Worm (Caenorhabditis elegans) whole organism, late embryonic: ENCODE data around the gene kat-1.
A peak's percentile ranks its signal among the peaks of the same experiment; 100 is the strongest.

ENCODE experiments used
- C08G9.2 ChIP-seq: sonication (generic microtip); optimal IDR thresholded peaks from 2 replicates; lab custom pipeline; 2016; ENCODE audit warnings: mild to moderate bottlenecking, missing genetic modification characterization, moderate library complexity, missing compliant biosample characterization
- C38D4.7 ChIP-seq: fragments of 200-800 bp; sonication (Bioruptor generic); optimal IDR thresholded peaks from 2 replicates; lab custom pipeline; 2018; ENCODE audit warnings: mild to moderate bottlenecking, missing genetic modification characterization, moderate library complexity, missing compliant biosample characterization
- F13H6.1 ChIP-seq: sonication (generic microtip); optimal IDR thresholded peaks from 2 replicates; lab custom pipeline; 2016; ENCODE audit warnings: missing genetic modification characterization, missing compliant biosample characterization
- K02D7.2 ChIP-seq: sonication (generic microtip); optimal IDR thresholded peaks from 2 replicates; lab custom pipeline; 2017; ENCODE audit warnings: mild to moderate bottlenecking, missing genetic modification characterization, missing compliant biosample characterization
- Y22D7AL.16 ChIP-seq: sonication (generic microtip); optimal IDR thresholded peaks from 2 replicates; lab custom pipeline; 2016; ENCODE audit warnings: missing genetic modification characterization, missing compliant biosample characterization
- ahr-1 ChIP-seq: sonication (generic microtip); optimal IDR thresholded peaks from 2 replicates; lab custom pipeline; 2016; ENCODE audit warnings: missing genetic modification characterization, missing compliant biosample characterization
- ama-1 ChIP-seq: fragments of 150-350 bp; optimal IDR thresholded peaks from 2 replicates; lab custom pipeline; 2014
- ceh-14 ChIP-seq: sonication (generic microtip); optimal IDR thresholded peaks from 2 replicates; lab custom pipeline; 2016; ENCODE audit warnings: missing genotype, missing genetic modification characterization, missing compliant biosample characterization
- ceh-18 ChIP-seq: sonication (generic microtip); optimal IDR thresholded peaks from 2 replicates; lab custom pipeline; 2016; ENCODE audit warnings: missing genetic modification characterization, missing compliant biosample characterization
- ceh-19 ChIP-seq: fragments of 200-800 bp; sonication (Bioruptor generic); optimal IDR thresholded peaks from 2 replicates; lab custom pipeline; 2018; ENCODE audit warnings: mild to moderate bottlenecking, missing genetic modification characterization, missing compliant biosample characterization
- ceh-2 ChIP-seq: sonication (generic microtip); optimal IDR thresholded peaks from 2 replicates; lab custom pipeline; 2016; ENCODE audit warnings: missing genotype, missing genetic modification characterization, missing compliant biosample characterization
- ceh-22 ChIP-seq: sonication (generic microtip); optimal IDR thresholded peaks from 2 replicates; lab custom pipeline; 2017; ENCODE audit warnings: missing biosample characterization, missing genetic modification characterization
- ceh-31 ChIP-seq: sonication (generic microtip); optimal IDR thresholded peaks from 2 replicates; lab custom pipeline; 2016; ENCODE audit warnings: missing genetic modification characterization, missing compliant biosample characterization
- ceh-34 ChIP-seq: sonication (generic microtip); optimal IDR thresholded peaks from 2 replicates; lab custom pipeline; 2016; ENCODE audit warnings: mild to moderate bottlenecking, missing genetic modification characterization, missing compliant biosample characterization
- ceh-45 ChIP-seq: fragments of 200-800 bp; sonication (Bioruptor generic); IDR thresholded peaks from 2 replicates; pipeline ENCODE4 v1.3.6; 2022; ENCODE audit warnings: missing genetic modification reagents, missing genetic modification characterization, missing compliant biosample characterization
- ceh-48 ChIP-seq: sonication (generic microtip); optimal IDR thresholded peaks from 2 replicates; lab custom pipeline; 2016; ENCODE audit warnings: missing genetic modification characterization, inconsistent platforms, missing compliant biosample characterization
- ceh-9 ChIP-seq: sonication (generic microtip); optimal IDR thresholded peaks from 2 replicates; lab custom pipeline; 2016; ENCODE audit warnings: mild to moderate bottlenecking, missing genetic modification characterization, inconsistent platforms, missing compliant biosample characterization
- che-1 ChIP-seq: sonication (generic microtip); optimal IDR thresholded peaks from 2 replicates; lab custom pipeline; 2016; ENCODE audit warnings: mild to moderate bottlenecking, missing genetic modification characterization, missing compliant biosample characterization
- dve-1 ChIP-seq: sonication (generic microtip); optimal IDR thresholded peaks from 2 replicates; lab custom pipeline; 2017; ENCODE audit warnings: antibody characterized with exemption, mild to moderate bottlenecking, missing genetic modification characterization, missing compliant biosample characterization
- elt-4 ChIP-seq: sonication (generic microtip); optimal IDR thresholded peaks from 2 replicates; lab custom pipeline; 2016; ENCODE audit warnings: missing genetic modification characterization, missing compliant biosample characterization
- eyg-1 ChIP-seq: sonication (generic microtip); optimal IDR thresholded peaks from 2 replicates; lab custom pipeline; 2016; ENCODE audit warnings: missing genotype, missing genetic modification characterization, missing compliant biosample characterization
- fax-1 ChIP-seq: sonication (generic microtip); optimal IDR thresholded peaks from 2 replicates; lab custom pipeline; 2016; ENCODE audit warnings: missing genotype, missing genetic modification characterization, missing compliant biosample characterization
- fkh-6 ChIP-seq: sonication (generic microtip); optimal IDR thresholded peaks from 2 replicates; lab custom pipeline; 2016; ENCODE audit warnings: missing genetic modification characterization, missing compliant biosample characterization
- gmeb-2 ChIP-seq: sonication (generic microtip); optimal IDR thresholded peaks from 2 replicates; lab custom pipeline; 2016; ENCODE audit warnings: missing genetic modification characterization, inconsistent platforms, missing compliant biosample characterization
- hlh-13 ChIP-seq: fragments of 200-800 bp; sonication (Bioruptor generic); optimal IDR thresholded peaks from 2 replicates; lab custom pipeline; 2018; ENCODE audit warnings: mild to moderate bottlenecking, missing genetic modification characterization, missing compliant biosample characterization
- hlh-15 ChIP-seq: sonication (generic microtip); optimal IDR thresholded peaks from 2 replicates; lab custom pipeline; 2016; ENCODE audit warnings: missing genetic modification characterization, missing compliant biosample characterization
- hlh-6 ChIP-seq: sonication (generic microtip); optimal IDR thresholded peaks from 2 replicates; lab custom pipeline; 2016; ENCODE audit warnings: missing genotype, missing genetic modification characterization, missing compliant biosample characterization
- hlh-8 ChIP-seq: sonication (generic microtip); optimal IDR thresholded peaks from 2 replicates; lab custom pipeline; 2016; ENCODE audit warnings: missing genotype, missing genetic modification characterization, missing compliant biosample characterization
- lim-6 ChIP-seq: sonication (generic microtip); optimal IDR thresholded peaks from 2 replicates; lab custom pipeline; 2016; ENCODE audit warnings: missing genetic modification characterization, missing compliant biosample characterization
- madf-2 ChIP-seq: sonication (generic microtip); optimal IDR thresholded peaks from 2 replicates; lab custom pipeline; 2017; ENCODE audit warnings: missing genetic modification characterization, missing compliant biosample characterization
- mec-3 ChIP-seq: sonication (generic microtip); optimal IDR thresholded peaks from 2 replicates; lab custom pipeline; 2016; ENCODE audit warnings: borderline replicate concordance, missing genetic modification characterization, missing compliant biosample characterization
- nfya-1 ChIP-seq: sonication (generic microtip); optimal IDR thresholded peaks from 2 replicates; lab custom pipeline; 2017; ENCODE audit warnings: missing genetic modification characterization, mild to moderate bottlenecking, missing compliant biosample characterization, antibody characterized with exemption, moderate library complexity
- nhr-232 ChIP-seq: sonication (generic microtip); optimal IDR thresholded peaks from 2 replicates; lab custom pipeline; 2016; ENCODE audit warnings: missing genetic modification characterization, missing compliant biosample characterization
- odd-2 ChIP-seq: sonication (generic microtip); optimal IDR thresholded peaks from 2 replicates; lab custom pipeline; 2017; ENCODE audit warnings: antibody characterized with exemption, mild to moderate bottlenecking, missing genetic modification characterization, missing compliant biosample characterization
- pag-3 ChIP-seq: sonication (generic microtip); optimal IDR thresholded peaks from 2 replicates; lab custom pipeline; 2016; ENCODE audit warnings: missing compliant biosample characterization, missing genetic modification characterization, borderline replicate concordance
- pat-9 ChIP-seq: fragments of 200-800 bp; sonication (Bioruptor generic); optimal IDR thresholded peaks from 2 replicates; lab custom pipeline; 2018; ENCODE audit warnings: mild to moderate bottlenecking, missing genetic modification characterization, moderate library complexity, missing compliant biosample characterization
- pqm-1 ChIP-seq: sonication (generic microtip); optimal IDR thresholded peaks from 2 replicates; lab custom pipeline; 2016; ENCODE audit warnings: missing genetic modification characterization, missing compliant biosample characterization
- rnt-1 ChIP-seq: sonication (generic microtip); optimal IDR thresholded peaks from 2 replicates; lab custom pipeline; 2016; ENCODE audit warnings: missing genetic modification characterization, missing compliant biosample characterization
- sdc-2 ChIP-seq: sonication (generic microtip); optimal IDR thresholded peaks from 2 replicates; lab custom pipeline; 2016; ENCODE audit warnings: missing genotype, missing genetic modification characterization, missing compliant biosample characterization
- sox-2 ChIP-seq: fragments of 200-800 bp; sonication (Bioruptor generic); IDR thresholded peaks from 2 replicates; pipeline ENCODE4 v1.3.6; 2022; ENCODE audit warnings: missing genetic modification reagents, missing genetic modification characterization, missing compliant biosample characterization
- sox-4 ChIP-seq: sonication (generic microtip); optimal IDR thresholded peaks from 2 replicates; lab custom pipeline; 2017; ENCODE audit warnings: mild to moderate bottlenecking, missing genetic modification characterization, inconsistent platforms, missing compliant biosample characterization
- syd-9 ChIP-seq: sonication (generic microtip); optimal IDR thresholded peaks from 2 replicates; lab custom pipeline; 2016; ENCODE audit warnings: mild to moderate bottlenecking, missing genetic modification characterization, moderate library complexity, missing compliant biosample characterization
- tbx-7 ChIP-seq: sonication (generic microtip); optimal IDR thresholded peaks from 2 replicates; lab custom pipeline; 2016; ENCODE audit warnings: missing genotype, missing genetic modification characterization, missing compliant biosample characterization
- unc-3 ChIP-seq, 2 experiments: fragments of 200-800 bp in 1 of 2; sonication (Bioruptor generic) in 1 of 2; sonication (generic microtip) in 1 of 2; conservative IDR thresholded peaks in 1 of 2; optimal IDR thresholded peaks in 1 of 2; 2 replicates each; pipeline versions ENCODE4 v1.3.6 to Lab custom; 2016 to 2022; ENCODE audit warnings: missing compliant biosample characterization in 2 of 2, missing genetic modification characterization in 2 of 2, missing genetic modification reagents in 1 of 2
- unc-55 ChIP-seq: sonication (generic microtip); optimal IDR thresholded peaks from 2 replicates; lab custom pipeline; 2017; ENCODE audit warnings: missing biosample characterization, missing genetic modification reagents, missing genetic modification characterization
- unc-86 ChIP-seq: sonication (generic microtip); optimal IDR thresholded peaks from 2 replicates; lab custom pipeline; 2016; ENCODE audit warnings: missing genetic modification characterization, missing compliant biosample characterization
- ztf-16 ChIP-seq: sonication (generic microtip); optimal IDR thresholded peaks from 2 replicates; lab custom pipeline; 2017; ENCODE audit warnings: missing genetic modification characterization, missing compliant biosample characterization

kat-1 gene

DNA sequence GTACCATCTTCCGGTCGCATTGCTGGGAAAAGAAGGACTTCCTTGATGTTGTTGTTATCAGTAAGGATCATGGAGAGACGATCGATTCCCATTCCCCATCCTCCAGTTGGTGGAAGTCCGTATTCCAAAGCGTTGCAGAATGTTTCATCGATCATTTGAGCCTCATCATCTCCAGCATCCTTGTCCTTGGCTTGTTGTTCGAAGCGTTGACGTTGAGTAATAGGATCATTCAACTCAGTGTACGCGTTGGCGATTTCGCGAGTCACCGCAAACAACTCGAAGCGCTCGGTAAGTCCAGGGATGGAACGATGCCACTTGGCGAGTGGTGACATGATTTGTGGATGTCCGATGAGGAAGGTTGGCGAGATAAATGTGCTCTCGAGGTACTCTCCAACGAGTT, 3.2 kb upstream of the kat-1 start:
- no peak for TF ChIP-seq ceh-9
- no peak for TF ChIP-seq madf-2

DNA sequence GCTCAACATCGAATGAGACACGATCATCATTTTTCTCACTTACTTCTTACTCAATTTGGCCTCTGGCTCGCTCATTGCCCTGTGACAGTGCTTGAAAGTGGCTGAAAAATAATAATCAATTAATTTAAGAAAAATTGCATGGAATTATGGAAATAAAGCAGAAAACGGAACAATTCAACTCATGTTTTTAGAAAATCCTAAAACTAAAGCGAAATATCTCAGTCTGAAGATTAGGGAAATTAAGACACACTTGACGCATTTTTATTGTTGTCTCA, 1.4 kb upstream of the kat-1 start, which contains the start of gene kars-1:
TSS of gene kars-1 (minus strand) at position 101 of the 275 bp plus-strand sequence.
- TF ChIP-seq hlh-13 (GFP tag; lab: Kevin White, UChicago) (no peak), ceh-22 (tag; lab: Kevin White, UChicago) (no peak), fax-1 (tag; lab: Kevin White, UChicago) (no peak), ceh-45 (GFP tag; lab: Robert Waterston, UW) (no peak), ceh-34 (tag; lab: Kevin White, UChicago) (no peak)

- TF ChIP-seq rnt-1 (tag; lab: Kevin White, UChicago) (peak; percentile 82), unc-55 (GFP tag; lab: Kevin White, UChicago) (no peak), ceh-31 (tag; lab: Kevin White, UChicago) (peak; percentile 97), mec-3 (tag; lab: Kevin White, UChicago) (no peak), pag-3 (no peak), unc-86 (tag; lab: Kevin White, UChicago) (peak; percentile 5), ahr-1 (tag; lab: Kevin White, UChicago) (peak; percentile 69), fkh-6 (tag; lab: Kevin White, UChicago) (peak; percentile 7), dve-1 (tag; lab: Kevin White, UChicago) (no peak), ceh-18 (tag; lab: Kevin White, UChicago) (peak; percentile 51), pat-9 (tag; lab: Kevin White, UChicago) (no peak), hlh-8 (tag; lab: Kevin White, UChicago) (peak; percentile 59), unc-3 (GFP tag; conservative IDR thresholded peaks at IDR 0.05; lab: Robert Waterston, UW) (no peak), unc-3 (tag; optimal IDR thresholded peaks at IDR 0.05; lab: Kevin White, UChicago) (no peak), hlh-6 (tag; lab: Kevin White, UChicago) (no peak), tbx-7 (tag; lab: Kevin White, UChicago) (peak; percentile 81), fax-1 (tag; lab: Kevin White, UChicago) (peak; percentile 83), K02D7.2 (tag; lab: Kevin White, UChicago) (no peak), sox-4 (tag; lab: Kevin White, UChicago) (no peak), syd-9 (tag; lab: Kevin White, UChicago) (peak; percentile 51), eyg-1 (tag; lab: Kevin White, UChicago) (no peak), sox-2 (GFP tag; lab: Robert Waterston, UW) (no peak), ceh-19 (GFP tag; lab: Kevin White, UChicago) (no peak), hlh-15 (tag; lab: Kevin White, UChicago) (peak; percentile 17), C38D4.7 (no peak), sdc-2 (tag; lab: Kevin White, UChicago) (no peak), ceh-9 (no peak), ceh-2 (tag; lab: Kevin White, UChicago) (peak; percentile 84), odd-2 (tag; lab: Kevin White, UChicago) (no peak), ztf-16 (tag; lab: Kevin White, UChicago) (peak; percentile 59), elt-4 (no peak), nfya-1 (tag; lab: Kevin White, UChicago) (peak; percentile 39), pqm-1 (tag; lab: Kevin White, UChicago) (no peak), F13H6.1 (peak; percentile 61), che-1 (tag; lab: Kevin White, UChicago) (no peak), Y22D7AL.16 (tag; lab: Kevin White, UChicago) (no peak), ceh-14 (tag; lab: Kevin White, UChicago) (peak; percentile 65), gmeb-2 (tag; lab: Kevin White, UChicago) (no peak), C08G9.2 (tag; lab: Kevin White, UChicago) (peak; percentile 87), nhr-232 (tag; lab: Kevin White, UChicago) (no peak), ama-1 (lab: Kevin White, UChicago) (no peak), hlh-13 (GFP tag; lab: Kevin White, UChicago) (no peak), ceh-48 (no peak), lim-6 (tag; lab: Kevin White, UChicago) (no peak)
These were observed 751 bp upstream of the kat-1 start for ce11 chrII:7072590-7073536.
